Fruit fly (Drosophila melanogaster): ENCODE results near the gene svr.

DNA sequence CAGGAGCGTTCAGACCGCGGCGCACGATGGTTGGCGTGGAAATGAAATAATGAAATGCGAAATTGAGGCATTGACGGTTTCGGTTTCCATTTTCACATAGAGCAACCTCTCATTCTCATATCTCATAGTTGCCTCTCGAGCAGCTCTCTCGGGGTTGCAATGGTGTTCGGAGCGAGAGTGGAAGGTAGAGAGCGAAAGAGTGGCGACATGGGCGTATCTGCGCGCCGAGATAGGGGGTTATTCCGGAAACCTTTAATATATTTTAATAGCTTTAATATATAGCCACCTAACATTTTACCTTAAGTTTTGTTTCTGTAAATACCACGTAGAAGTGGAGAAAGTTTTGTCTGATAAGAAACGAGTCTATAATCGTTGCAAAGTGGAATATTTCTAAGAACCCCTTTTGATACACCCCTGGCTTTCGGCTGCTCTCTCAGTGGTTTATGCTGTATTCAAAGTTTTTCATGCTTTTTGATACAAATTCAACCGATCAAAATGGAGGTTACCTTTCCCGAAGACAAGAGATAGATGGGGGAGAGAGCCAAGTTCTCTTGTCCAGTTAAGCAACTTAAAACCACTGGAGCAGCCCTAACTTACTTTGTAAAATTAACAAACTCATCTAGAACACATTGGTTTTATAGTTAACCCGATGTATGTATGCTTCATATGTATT lies 27.1 kb downstream of the svr start, which contains the start of gene elav:
- TF ChIP-seq CG6792 (GFP tag; optimal IDR thresholded peaks at IDR 0.05) (peak; percentile 98), topi (GFP tag; optimal IDR thresholded peaks at IDR 0.05) (peak; percentile 98), CG6808 (GFP tag; optimal IDR thresholded peaks at IDR 0.05) (peak; percentile 98), CG6163 (GFP tag; IDR thresholded peaks at IDR 0.05) (peak; percentile 98), Lpt (GFP tag; optimal IDR thresholded peaks at IDR 0.05) (peak; percentile 98), CG1621 (tag; optimal IDR thresholded peaks at IDR 0.05) (peak; percentile 94), Ets21C (GFP tag; optimal IDR thresholded peaks at IDR 0.05) (peak; percentile 95)

Data from whole organism, prepupa.